Worm (Caenorhabditis elegans): Measurements from ENCODE around the gene Y113G7A.16.

The Y113G7A.16 gene

DNA sequence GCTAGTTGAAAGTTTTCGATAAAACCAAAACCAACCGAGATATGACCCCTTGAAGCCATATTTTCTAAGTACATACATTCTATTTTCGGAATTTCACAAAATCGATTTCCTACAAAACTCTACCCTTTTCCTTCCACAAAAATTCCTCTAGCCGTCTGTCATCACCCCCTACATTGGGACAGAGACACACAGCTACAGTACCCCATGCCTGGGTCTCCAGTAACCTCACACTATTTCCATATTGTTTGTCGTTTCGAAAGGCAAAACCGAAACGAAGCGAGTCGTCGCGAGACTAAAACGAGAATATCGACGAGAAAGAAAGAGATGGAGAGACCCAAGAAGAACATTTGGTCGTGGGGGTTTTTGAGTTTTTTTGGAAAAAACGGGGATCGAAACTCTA is 31.0 kb downstream of the Y113G7A.16 start:
- TF ChIP-seq pha-4 (tag; optimal IDR thresholded peaks at IDR 0.05) (peak; percentile 40), flh-1 (GFP tag; optimal IDR thresholded peaks at IDR 0.05) (no peak), mab-5 (tag; optimal IDR thresholded peaks at IDR 0.05) (no peak), lin-32 (GFP tag; optimal IDR thresholded peaks at IDR 0.05) (no peak), lsy-2 (tag; optimal IDR thresholded peaks at IDR 0.05) (peak; percentile 88), M03D4.4 (tag; optimal IDR thresholded peaks at IDR 0.05) (no peak), snpc-4 (tag; optimal IDR thresholded peaks at IDR 0.05) (no peak), zip-8 (tag; optimal IDR thresholded peaks at IDR 0.05) (no peak), bed-3 (GFP tag; optimal IDR thresholded peaks at IDR 0.05) (no peak)

DNA sequence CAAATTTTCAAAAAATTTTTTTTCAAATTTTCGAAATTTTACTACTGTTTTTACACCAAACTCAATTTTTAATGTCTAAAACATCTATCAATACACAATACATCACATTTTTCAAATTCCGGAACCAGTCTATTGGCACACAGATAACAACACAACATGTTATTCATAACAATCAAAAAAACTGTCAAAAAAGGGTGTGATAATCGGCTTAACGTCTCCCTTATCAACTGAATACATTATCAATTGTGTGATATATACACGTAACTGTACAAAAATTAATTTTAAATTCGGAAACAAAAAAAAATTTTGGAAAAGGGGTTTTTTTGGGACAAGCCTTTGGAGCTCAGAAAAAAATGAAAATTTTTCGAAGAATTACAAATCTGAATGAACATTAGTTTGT is 37.0 kb downstream of the Y113G7A.16 start:
- TF ChIP-seq snpc-4 (tag; optimal IDR thresholded peaks at IDR 0.05), result no peak
- TF ChIP-seq ham-2 (GFP tag; optimal IDR thresholded peaks at IDR 0.05), result no peak
- TF ChIP-seq ceh-39 (tag; optimal IDR thresholded peaks at IDR 0.05), result no peak
- TF ChIP-seq lin-13 (tag; optimal IDR thresholded peaks at IDR 0.05), result no peak
- no peak for TF ChIP-seq bed-3 (GFP tag; optimal IDR thresholded peaks at IDR 0.05)
- TF ChIP-seq nhr-12 (tag; optimal IDR thresholded peaks at IDR 0.05), result no peak
- no peak for TF ChIP-seq blmp-1 (tag; optimal IDR thresholded peaks at IDR 0.05)
- no peak for TF ChIP-seq pha-4 (tag; optimal IDR thresholded peaks at IDR 0.05)
- TF ChIP-seq tbx-8 (GFP tag; optimal IDR thresholded peaks at IDR 0.05), result no peak
- TF ChIP-seq drap-1 (GFP tag; optimal IDR thresholded peaks at IDR 0.05), result no peak
- no peak for TF ChIP-seq ces-1 (GFP tag; optimal IDR thresholded peaks at IDR 0.05)
- no peak for TF ChIP-seq lsy-2 (tag; optimal IDR thresholded peaks at IDR 0.05)
- no peak for TF ChIP-seq elt-3 (tag; optimal IDR thresholded peaks at IDR 0.05)

DNA sequence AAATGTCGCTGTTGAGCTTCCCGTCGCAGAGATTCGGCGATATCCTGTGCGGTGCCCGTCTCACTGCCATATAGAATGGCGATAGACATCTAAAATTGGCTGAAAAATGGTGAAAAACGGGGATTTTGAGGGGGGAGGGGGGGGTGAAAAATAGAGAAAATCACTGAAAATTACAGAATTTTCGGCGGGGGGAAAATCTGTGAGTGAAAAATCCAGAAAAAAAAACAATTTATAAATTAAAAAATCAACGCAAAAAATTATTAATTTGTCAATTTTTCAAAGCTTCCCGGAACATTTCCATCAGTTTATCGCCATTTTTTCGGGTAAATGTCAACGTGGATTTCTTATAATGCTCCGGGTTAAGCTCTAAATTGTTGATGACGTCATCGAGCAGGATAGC is 50.2 kb downstream of the Y113G7A.16 start, which contains the start of gene fre-1:
Gene fre-1 (minus strand): TSS at position 101 of the 400 bp plus-strand sequence.
- TF ChIP-seq zip-8 (tag; optimal IDR thresholded peaks at IDR 0.05), result peak; percentile 46
- no peak for TF ChIP-seq blmp-1 (tag; optimal IDR thresholded peaks at IDR 0.05)
